Fruit fly (Drosophila melanogaster) whole organism, embryonic: ENCODE measurements around the gene mei-218.
A peak's percentile ranks its signal among the peaks of the same experiment; 100 is the strongest.

Source experiments
- Atf6 ChIP-seq: fragments of 200-800 bp; sonication (Bioruptor generic); IDR thresholded peaks from 2 replicates; pipeline ENCODE4 v1.3.6; 2022; ENCODE audit warnings: missing biosample characterization, missing genetic modification characterization
- CG10147 ChIP-seq: fragments of 200-800 bp; sonication (Bioruptor generic); optimal IDR thresholded peaks from 2 replicates; lab custom pipeline; 2019; ENCODE audit warnings: missing biosample characterization, mild to moderate bottlenecking, missing genetic modification characterization, moderate library complexity
- CG11504 ChIP-seq: fragments of 200-800 bp; sonication (Bioruptor generic); optimal IDR thresholded peaks from 3 replicates; lab custom pipeline; 2019; ENCODE audit warnings: missing biosample characterization, mild to moderate bottlenecking, missing genetic modification characterization, moderate library complexity
- CG17829 ChIP-seq: fragments of 200-800 bp; optimal IDR thresholded peaks from 2 replicates; lab custom pipeline; 2019; ENCODE audit warnings: missing biosample characterization, mild to moderate bottlenecking, missing genetic modification characterization, moderate library complexity
- CG6272 ChIP-seq: fragments of 200-800 bp; sonication (Bioruptor generic); IDR thresholded peaks from 2 replicates; pipeline ENCODE4 v1.3.6; 2022; ENCODE audit warnings: missing biosample characterization, missing genetic modification characterization
- CG6689 ChIP-seq: fragments of 200-800 bp; sonication (Bioruptor generic); IDR thresholded peaks from 2 replicates; pipeline ENCODE4 v1.3.6; 2022; ENCODE audit warnings: missing biosample characterization, missing genetic modification characterization
- CG7745 ChIP-seq: fragments of 200-800 bp; sonication (Bioruptor generic); optimal IDR thresholded peaks from 2 replicates; lab custom pipeline; 2018; ENCODE audit warnings: missing biosample characterization, mild to moderate bottlenecking, missing genetic modification characterization, moderate library complexity
- CG7839 ChIP-seq: fragments of 200-800 bp; sonication (Bioruptor generic); optimal IDR thresholded peaks from 3 replicates; lab custom pipeline; 2018; ENCODE audit warnings: missing biosample characterization, mild to moderate bottlenecking, missing genetic modification characterization, moderate library complexity
- CG7963 ChIP-seq: fragments of 200-800 bp; sonication (Bioruptor generic); IDR thresholded peaks from 3 replicates; pipeline ENCODE4 v1.3.6; 2022; ENCODE audit warnings: missing biosample characterization, missing genetic modification characterization; ENCODE audit not compliant: partially characterized antibody
- CG8765 ChIP-seq: fragments of 200-800 bp; sonication (Bioruptor generic); IDR thresholded peaks from 2 replicates; pipeline ENCODE4 v1.3.6; 2022; ENCODE audit warnings: missing biosample characterization, missing genetic modification characterization
- CG9215 ChIP-seq: fragments of 200-800 bp; sonication (Bioruptor generic); IDR thresholded peaks from 2 replicates; pipeline ENCODE4 v1.3.6; 2022; ENCODE audit warnings: missing biosample characterization, missing genetic modification characterization
- CkIIα-i1 ChIP-seq: fragments of 200-800 bp; sonication (Bioruptor generic); IDR thresholded peaks from 2 replicates; pipeline ENCODE4 v1.3.6; 2022; ENCODE audit warnings: missing biosample characterization, missing genetic modification characterization
- Dbx ChIP-seq: fragments of 200-800 bp; sonication (Bioruptor generic); IDR thresholded peaks from 3 replicates; pipeline ENCODE4 v1.3.6; 2022; ENCODE audit warnings: missing biosample characterization, missing genetic modification characterization
- Dfd ChIP-seq, 2 experiments: fragments of >200 bp; optimal IDR thresholded peaks; 2 replicates each; lab custom pipeline; 2017; ENCODE audit warnings: missing biosample characterization in 2 of 2, missing genetic modification characterization in 2 of 2
- E2f2 ChIP-seq: fragments of 200-800 bp; sonication (Bioruptor generic); IDR thresholded peaks from 2 replicates; pipeline ENCODE4 v1.3.6; 2022; ENCODE audit warnings: missing biosample characterization, missing genetic modification characterization
- HLHmδ ChIP-seq: fragments of 200-800 bp; sonication (Bioruptor generic); optimal IDR thresholded peaks from 2 replicates; lab custom pipeline; 2018; ENCODE audit warnings: missing biosample characterization, mild to moderate bottlenecking, missing genetic modification characterization, moderate library complexity
- Lhr ChIP-seq: fragments of 200-800 bp; sonication (Bioruptor generic); optimal IDR thresholded peaks from 3 replicates; lab custom pipeline; 2017; ENCODE audit warnings: mild to moderate bottlenecking, missing biosample characterization, missing genetic modification reagents, missing genetic modification characterization
- Meics ChIP-seq: fragments of 200-800 bp; sonication (Bioruptor generic); optimal IDR thresholded peaks from 2 replicates; lab custom pipeline; 2017; ENCODE audit warnings: missing biosample characterization, mild to moderate bottlenecking, missing genetic modification characterization
- Myb ChIP-seq: fragments of 200-800 bp; sonication (Bioruptor generic); optimal IDR thresholded peaks from 2 replicates; lab custom pipeline; 2016; ENCODE audit warnings: missing biosample characterization, missing genetic modification characterization
- NC2α ChIP-seq: fragments of 200-800 bp; sonication (Bioruptor generic); optimal IDR thresholded peaks from 2 replicates; lab custom pipeline; 2016; ENCODE audit warnings: missing biosample characterization, missing genetic modification characterization
- Neu2 ChIP-seq: fragments of 200-800 bp; sonication (Bioruptor generic); optimal IDR thresholded peaks from 3 replicates; lab custom pipeline; 2016; ENCODE audit warnings: missing biosample characterization, missing genetic modification characterization, borderline replicate concordance
- Poxn ChIP-seq: fragments of 200-800 bp; sonication (Bioruptor generic); IDR thresholded peaks from 2 replicates; pipeline ENCODE4 v1.3.6; 2022; ENCODE audit warnings: missing biosample characterization, missing genetic modification characterization
- Ptx1 ChIP-seq: fragments of 200-800 bp; sonication (Bioruptor generic); IDR thresholded peaks from 2 replicates; pipeline ENCODE4 v1.3.6; 2022; ENCODE audit warnings: missing biosample characterization, missing genetic modification characterization
- Six4 ChIP-seq: fragments of 200-800 bp; sonication (Bioruptor generic); optimal IDR thresholded peaks from 2 replicates; lab custom pipeline; 2016; ENCODE audit warnings: missing biosample characterization, missing genetic modification characterization
- Sry-β ChIP-seq: fragments of 200-800 bp; sonication (Bioruptor generic); optimal IDR thresholded peaks from 2 replicates; lab custom pipeline; 2018; ENCODE audit warnings: missing biosample characterization, mild to moderate bottlenecking, missing genetic modification characterization, moderate library complexity
- TFAM ChIP-seq: fragments of 200-800 bp; sonication (Bioruptor generic); optimal IDR thresholded peaks from 2 replicates; lab custom pipeline; 2017; ENCODE audit warnings: missing biosample characterization, missing genetic modification characterization, inconsistent platforms
- YL-1 ChIP-seq: fragments of 200-800 bp; sonication (Bioruptor generic); optimal IDR thresholded peaks from 3 replicates; lab custom pipeline; 2017; ENCODE audit warnings: missing biosample characterization, mild to moderate bottlenecking, missing genetic modification characterization
- al ChIP-seq: fragments of 200-800 bp; sonication (Bioruptor generic); IDR thresholded peaks from 2 replicates; pipeline ENCODE4 v1.3.6; 2022; ENCODE audit warnings: missing biosample characterization, missing genetic modification characterization
- aop ChIP-seq: fragments of 200-800 bp; sonication (Bioruptor generic); IDR thresholded peaks from 2 replicates; pipeline ENCODE4 v1.3.6; 2022; ENCODE audit warnings: missing biosample characterization, missing genetic modification characterization
- ash1 ChIP-seq: fragments of 200-800 bp; sonication (Bioruptor generic); optimal IDR thresholded peaks from 2 replicates; lab custom pipeline; 2018; ENCODE audit warnings: missing biosample characterization, mild to moderate bottlenecking, missing genetic modification characterization
- bab2 ChIP-seq: fragments of 200-800 bp; sonication (Bioruptor generic); optimal IDR thresholded peaks from 2 replicates; lab custom pipeline; 2016; ENCODE audit warnings: missing biosample characterization, missing genetic modification characterization
- bbx ChIP-seq: fragments of 200-800 bp; sonication (Bioruptor generic); IDR thresholded peaks from 2 replicates; pipeline ENCODE4 v1.3.6; 2022; ENCODE audit warnings: missing biosample characterization, missing genetic modification characterization; ENCODE audit not compliant: partially characterized antibody
- bowl ChIP-seq: fragments of 200-800 bp; sonication (Bioruptor generic); IDR thresholded peaks from 2 replicates; pipeline ENCODE4 v1.3.6; 2022; ENCODE audit warnings: missing biosample characterization, missing genetic modification characterization
- chif ChIP-seq, 2 experiments: fragments of 200-800 bp; sonication (Bioruptor generic); optimal IDR thresholded peaks; 3 replicates each; lab custom pipeline; 2016; ENCODE audit warnings: missing biosample characterization in 2 of 2, missing genetic modification characterization in 2 of 2
- crc ChIP-seq: fragments of 200-800 bp; sonication (Bioruptor generic); optimal IDR thresholded peaks from 2 replicates; lab custom pipeline; 2016; ENCODE audit warnings: missing biosample characterization, missing genetic modification characterization
- cwo ChIP-seq: fragments of 200-800 bp; sonication (Bioruptor generic); optimal IDR thresholded peaks from 3 replicates; lab custom pipeline; 2017; ENCODE audit warnings: missing biosample characterization, missing genetic modification characterization, mild to moderate bottlenecking, moderate library complexity, missing genetic modification reagents
- fd3F ChIP-seq: fragments of 200-800 bp; sonication (Bioruptor generic); optimal IDR thresholded peaks from 2 replicates; lab custom pipeline; 2018; ENCODE audit warnings: missing biosample characterization, mild to moderate bottlenecking, missing genetic modification characterization, moderate library complexity
- gce ChIP-seq: fragments of 200-800 bp; sonication (Bioruptor generic); IDR thresholded peaks from 3 replicates; pipeline ENCODE4 v1.3.6; 2022; ENCODE audit warnings: missing biosample characterization, missing genetic modification characterization
- gcm2 ChIP-seq: fragments of 200-800 bp; sonication (Bioruptor generic); optimal IDR thresholded peaks from 2 replicates; lab custom pipeline; 2016; ENCODE audit warnings: missing biosample characterization, missing genetic modification characterization
- hth ChIP-seq: fragments of >200 bp; optimal IDR thresholded peaks from 2 replicates; lab custom pipeline; 2017; ENCODE audit warnings: inconsistent platforms
- klu ChIP-seq: fragments of 200-800 bp; sonication (Bioruptor generic); IDR thresholded peaks from 2 replicates; pipeline ENCODE4 v1.3.6; 2022; ENCODE audit warnings: missing biosample characterization, missing genetic modification characterization
- nom ChIP-seq: fragments of 200-800 bp; sonication (Bioruptor generic); optimal IDR thresholded peaks from 2 replicates; lab custom pipeline; 2017; ENCODE audit warnings: missing biosample characterization, missing genetic modification characterization, mild to moderate bottlenecking, moderate library complexity, missing genetic modification reagents
- pfk ChIP-seq: fragments of 200-800 bp; sonication (Bioruptor generic); optimal IDR thresholded peaks from 2 replicates; lab custom pipeline; 2018; ENCODE audit warnings: missing biosample characterization, mild to moderate bottlenecking, missing genetic modification characterization, moderate library complexity
- run ChIP-seq: fragments of 200-800 bp; sonication (Bioruptor generic); optimal IDR thresholded peaks from 3 replicates; lab custom pipeline; 2018; ENCODE audit warnings: missing biosample characterization, mild to moderate bottlenecking, missing genetic modification characterization
- slp2 ChIP-seq: fragments of 200-800 bp; sonication (Bioruptor generic); optimal IDR thresholded peaks from 2 replicates; lab custom pipeline; 2016; ENCODE audit warnings: missing biosample characterization, missing genetic modification characterization
- ttk ChIP-seq: fragments of 200-800 bp; sonication (Bioruptor generic); IDR thresholded peaks from 2 replicates; pipeline ENCODE4 v2.1.2; 2022; ENCODE audit warnings: missing biosample characterization, missing genetic modification characterization
- tup ChIP-seq: fragments of 200-800 bp; sonication (Bioruptor generic); optimal IDR thresholded peaks from 2 replicates; lab custom pipeline; 2016; ENCODE audit warnings: missing biosample characterization, mild to moderate bottlenecking, missing genetic modification characterization, moderate library complexity
- vvl ChIP-seq: fragments of 200-800 bp; sonication (Bioruptor generic); IDR thresholded peaks from 2 replicates; pipeline ENCODE4 v1.3.6; 2022; ENCODE audit warnings: missing biosample characterization, missing genetic modification characterization
- wdn ChIP-seq: fragments of 200-800 bp; sonication (Bioruptor generic); IDR thresholded peaks from 2 replicates; pipeline ENCODE4 v1.3.6; 2022; ENCODE audit warnings: missing biosample characterization, missing genetic modification characterization
- zen ChIP-seq: fragments of 200-800 bp; sonication (Bioruptor generic); optimal IDR thresholded peaks from 3 replicates; lab custom pipeline; 2018; ENCODE audit warnings: missing biosample characterization, mild to moderate bottlenecking, missing genetic modification characterization, moderate library complexity

Gene mei-218

DNA sequence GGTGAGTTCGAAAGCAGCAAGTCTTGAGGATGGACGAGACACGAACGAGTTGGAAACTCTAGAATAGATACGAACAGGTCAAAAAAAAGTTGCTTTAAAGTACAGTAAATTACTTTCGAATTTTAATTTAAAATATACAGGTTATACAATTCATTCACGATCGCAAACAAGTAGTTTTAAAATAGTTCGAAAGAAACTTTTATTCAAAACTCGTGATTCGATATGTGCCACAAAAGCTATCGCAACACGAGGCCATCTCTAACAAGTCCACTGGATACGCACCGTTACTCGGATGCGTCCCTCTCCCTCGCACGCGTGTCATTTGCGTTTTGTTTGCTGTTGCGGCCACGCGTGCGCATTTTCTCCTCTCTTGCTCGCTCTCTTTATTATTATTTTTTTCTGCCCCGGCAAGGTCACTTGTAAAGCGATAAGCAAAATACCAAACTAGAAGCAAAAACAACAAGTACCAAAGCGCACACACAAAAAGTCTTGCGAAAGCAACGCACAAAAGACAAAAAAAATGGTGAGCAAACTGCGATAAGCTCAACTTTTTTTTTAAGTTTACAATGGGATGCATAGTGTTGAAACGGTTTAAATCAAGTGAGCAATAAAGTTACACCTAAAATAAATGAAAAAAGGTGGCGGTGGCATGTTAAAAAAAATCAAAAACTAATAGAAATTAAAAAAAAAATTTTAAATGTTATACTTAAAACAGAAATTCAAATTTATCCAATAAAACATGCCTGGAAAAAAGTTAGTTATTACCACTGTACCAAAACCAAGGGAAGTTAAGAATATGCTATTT, 17.6 kb downstream of the mei-218 start (continued):
- TF ChIP-seq bbx (peak; percentile 92), CG17829 (tag; lab: Kevin White, UChicago) (peak; percentile 63), gce (GFP tag; lab: Robert Waterston, UW) (no peak), TFAM (no peak), vvl (GFP tag; lab: Robert Waterston, UW) (peak; percentile 77), ash1 (GFP tag; lab: Kevin White, UChicago) (no peak), bab2 (GFP tag; lab: Kevin White, UChicago) (no peak), YL-1 (GFP tag; lab: Kevin White, UChicago) (peak; percentile 14), Dfd (GFP tag; optimal IDR thresholded peaks at IDR 0.05; lab: Kevin White, UChicago) (no peak), slp2 (GFP tag; lab: Kevin White, UChicago) (no peak), Neu2 (peak; percentile 12), CG11504 (tag; lab: Kevin White, UChicago) (peak; percentile 78), CG8765 (peak; percentile 58; the same call in 1 of the 2 replicates), CG9215 (GFP tag; lab: Robert Waterston, UW) (peak; percentile 47), Sry-β (GFP tag; lab: Kevin White, UChicago) (peak; percentile 52), ttk (peak; percentile 58), hth (no peak), CG6689 (GFP tag; lab: Robert Waterston, UW) (peak; percentile 68), CG7839 (peak; percentile 85), bowl (GFP tag; lab: Robert Waterston, UW) (peak; percentile 70), NC2α (GFP tag; lab: Kevin White, UChicago) (no peak), tup (GFP tag; lab: Kevin White, UChicago) (no peak), gcm2 (GFP tag; lab: Kevin White, UChicago) (no peak), Atf6 (GFP tag; lab: Robert Waterston, UW) (peak; percentile 74), CG7963 (GFP tag; lab: Robert Waterston, UW) (peak; percentile 65), CG6272 (peak; percentile 43), pfk (GFP tag; lab: Kevin White, UChicago) (no peak), zen (no peak), HLHmδ (peak; percentile 57), chif (GFP tag; optimal IDR thresholded peaks at IDR 0.05; lab: Kevin White, UChicago) (peak; percentile 17 to 43), Ptx1 (GFP tag; lab: Robert Waterston, UW) (peak; percentile 81), wdn (peak; percentile 68), CG7745 (tag; lab: Kevin White, UChicago) (no peak), E2f2 (no peak; the same call in none of the 2 replicates), CG10147 (GFP tag; lab: Kevin White, UChicago) (peak; percentile 72), Lhr (no peak), crc (GFP tag; lab: Kevin White, UChicago) (peak; percentile 10), nom (GFP tag; lab: Kevin White, UChicago) (peak; percentile 42), Poxn (no peak), Six4 (GFP tag; lab: Kevin White, UChicago) (peak; percentile 4), aop (GFP tag; lab: Robert Waterston, UW) (no peak), fd3F (GFP tag; lab: Kevin White, UChicago) (peak; percentile 83), klu (GFP tag; lab: Robert Waterston, UW) (no peak), run (no peak), al (GFP tag; lab: Robert Waterston, UW) (peak; percentile 71; the same call in 1 of the 2 replicates), cwo (GFP tag; lab: Kevin White, UChicago) (peak; percentile 78), Dbx (peak; percentile 57; the same call in 2 of the 3 replicates), Myb (peak; percentile 6), Meics (GFP tag; lab: Kevin White, UChicago) (peak; percentile 81), CkIIα-i1 (GFP tag; lab: Robert Waterston, UW) (no peak)
